Fruit fly (Drosophila melanogaster): ENCODE data around the gene CG32640.

DNA sequence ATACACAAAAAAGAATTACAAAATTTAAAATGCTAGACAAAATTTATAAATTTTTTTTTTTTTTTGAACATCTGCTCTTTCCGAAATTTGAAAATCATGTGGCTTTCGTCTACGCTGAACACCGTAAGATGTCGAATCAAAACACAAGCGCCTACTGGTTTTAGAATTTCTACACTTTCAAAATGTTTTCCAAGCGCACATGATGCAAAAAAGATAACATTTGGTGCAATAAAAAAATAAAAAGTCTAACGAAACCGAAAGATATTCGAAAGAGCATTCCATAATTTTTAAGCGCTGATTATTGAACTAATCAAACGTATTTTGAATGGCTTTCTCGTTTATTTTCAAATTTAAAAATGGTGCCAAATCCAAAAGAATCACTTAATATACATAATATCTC, 24.4 kb downstream of the CG32640 start, which contains the start of gene CG44437:
- TF ChIP-seq Sox102F (GFP tag; optimal IDR thresholded peaks at IDR 0.05) (no peak), Ets96B (tag; optimal IDR thresholded peaks at IDR 0.05) (no peak), CG1621 (tag; optimal IDR thresholded peaks at IDR 0.05) (no peak), svp (GFP tag) (no peak), CG8119 (GFP tag; IDR thresholded peaks at IDR 0.05) (no peak), CG3919 (GFP tag; optimal IDR thresholded peaks at IDR 0.05) (no peak), ss (GFP tag; optimal IDR thresholded peaks at IDR 0.05) (no peak), CG10669 (GFP tag; optimal IDR thresholded peaks at IDR 0.05) (no peak), CG8632 (GFP tag; optimal IDR thresholded peaks at IDR 0.05) (no peak), pdm3 (GFP tag; optimal IDR thresholded peaks at IDR 0.05) (no peak), CG16779 (tag; optimal IDR thresholded peaks at IDR 0.05) (no peak), CG3032 (tag; optimal IDR thresholded peaks at IDR 0.05) (no peak)

All from whole organism, prepupa.